Worm (Caenorhabditis elegans) whole organism, L1 larva: ENCODE data around the gene vps-29.
A peak's percentile ranks its signal among the peaks of the same experiment; 100 is the strongest.

ENCODE experiments used
- C16A3.4 ChIP-seq: fragments of 150-350 bp; optimal IDR thresholded peaks from 2 replicates; lab custom pipeline; 2014; ENCODE audit warnings: missing biosample characterization, missing genetic modification characterization
- F16B12.6 ChIP-seq: fragments of 150-350 bp; optimal IDR thresholded peaks from 2 replicates; lab custom pipeline; 2014; ENCODE audit warnings: missing biosample characterization, missing genetic modification characterization
- Y116A8C.19 ChIP-seq: sonication (generic microtip); optimal IDR thresholded peaks from 2 replicates; lab custom pipeline; 2016; ENCODE audit warnings: missing compliant biosample characterization, missing genetic modification characterization, borderline replicate concordance
- aha-1 ChIP-seq: fragments of 150-350 bp; optimal IDR thresholded peaks from 2 replicates; lab custom pipeline; 2014; ENCODE audit warnings: missing biosample characterization, missing genetic modification characterization
- blmp-1 ChIP-seq: fragments of 150-350 bp; optimal IDR thresholded peaks from 2 replicates; lab custom pipeline; 2014; ENCODE audit warnings: missing biosample characterization, missing genetic modification characterization
- ceh-82 ChIP-seq, 3 experiments: fragments of 150-350 bp in 1 of 3; sonication (generic microtip) in 2 of 3; optimal IDR thresholded peaks; 2 replicates each; lab custom pipeline; 2014 to 2017; ENCODE audit warnings: missing biosample characterization in 3 of 3, missing genetic modification characterization in 3 of 3
- efl-3 ChIP-seq: fragments of 200-800 bp; sonication (Bioruptor generic); optimal IDR thresholded peaks from 2 replicates; lab custom pipeline; 2018; ENCODE audit warnings: mild to moderate bottlenecking, missing genetic modification characterization, missing compliant biosample characterization
- egl-13 ChIP-seq: sonication (generic microtip); optimal IDR thresholded peaks from 2 replicates; lab custom pipeline; 2016; ENCODE audit warnings: missing genotype, missing genetic modification reagents, missing genetic modification characterization, missing compliant biosample characterization
- egl-27 ChIP-seq, 2 experiments: fragments of 150-350 bp in 1 of 2; sonication (generic microtip); optimal IDR thresholded peaks; 3 replicates each; lab custom pipeline; 2017 to 2018; ENCODE audit warnings: missing biosample characterization in 2 of 2, missing genetic modification characterization in 2 of 2, missing genetic modification reagents in 2 of 2
- elt-2 ChIP-seq: sonication (generic microtip); optimal IDR thresholded peaks from 2 replicates; lab custom pipeline; 2016; ENCODE audit warnings: missing genetic modification characterization, mild to moderate bottlenecking, inconsistent platforms, missing compliant biosample characterization, missing genetic modification reagents
- fkh-10 ChIP-seq: sonication (generic microtip); optimal IDR thresholded peaks from 2 replicates; lab custom pipeline; 2017; ENCODE audit warnings: missing biosample characterization, missing genetic modification reagents, missing genetic modification characterization
- fkh-4 ChIP-seq: sonication (generic microtip); optimal IDR thresholded peaks from 2 replicates; lab custom pipeline; 2016; ENCODE audit warnings: missing compliant biosample characterization, missing genetic modification characterization, borderline replicate concordance
- fos-1 ChIP-seq: fragments of 150-350 bp; optimal IDR thresholded peaks from 2 replicates; lab custom pipeline; 2014; ENCODE audit warnings: missing biosample characterization, missing genetic modification characterization
- grh-1 ChIP-seq: fragments of 200-800 bp; sonication (Bioruptor generic); IDR thresholded peaks from 2 replicates; pipeline ENCODE4 v1.3.6; 2022; ENCODE audit warnings: missing genetic modification reagents, missing genetic modification characterization, missing compliant biosample characterization
- hlh-17 ChIP-seq: fragments of 200-800 bp; sonication (Bioruptor generic); optimal IDR thresholded peaks from 2 replicates; lab custom pipeline; 2018; ENCODE audit warnings: missing genetic modification characterization, mild to moderate bottlenecking, missing compliant biosample characterization, moderate library complexity, borderline replicate concordance
- hpl-2 ChIP-seq: fragments of 150-350 bp; optimal IDR thresholded peaks from 2 replicates; lab custom pipeline; 2014; ENCODE audit warnings: missing biosample characterization, missing genetic modification reagents, missing genetic modification characterization
- isw-1 ChIP-seq: fragments of 200-800 bp; sonication (Bioruptor generic); IDR thresholded peaks from 2 replicates; pipeline ENCODE4 v1.3.6; 2022; ENCODE audit warnings: missing genetic modification characterization, missing compliant biosample characterization
- jun-1 ChIP-seq: fragments of 150-350 bp; optimal IDR thresholded peaks from 2 replicates; lab custom pipeline; 2014; ENCODE audit warnings: missing biosample characterization, missing genetic modification reagents, missing genetic modification characterization
- lin-13 ChIP-seq: fragments of 150-350 bp; optimal IDR thresholded peaks from 2 replicates; lab custom pipeline; 2014; ENCODE audit warnings: missing biosample characterization, missing genetic modification reagents, missing genetic modification characterization
- lin-35 ChIP-seq, 2 experiments: fragments of 150-350 bp; optimal IDR thresholded peaks; 2 replicates each; lab custom pipeline; 2014; ENCODE audit warnings: missing biosample characterization in 2 of 2, missing genetic modification characterization in 2 of 2, missing genetic modification reagents in 2 of 2
- lin-39 ChIP-seq: fragments of 150-350 bp; optimal IDR thresholded peaks from 2 replicates; lab custom pipeline; 2014; ENCODE audit warnings: missing biosample characterization, missing genetic modification reagents, missing genetic modification characterization
- lir-3 ChIP-seq: sonication (generic microtip); optimal IDR thresholded peaks from 2 replicates; lab custom pipeline; 2016; ENCODE audit warnings: mild to moderate bottlenecking, missing genetic modification characterization, moderate library complexity, missing compliant biosample characterization; ENCODE audit not compliant: poor library complexity
- lsy-2 ChIP-seq, 2 experiments: fragments of 150-350 bp; optimal IDR thresholded peaks; 2 replicates each; lab custom pipeline; 2014; ENCODE audit warnings: missing biosample characterization in 2 of 2, missing genetic modification characterization in 2 of 2
- mab-9 ChIP-seq: fragments of 200-800 bp; sonication (Bioruptor generic); IDR thresholded peaks from 2 replicates; pipeline ENCODE4 v1.3.6; 2022; ENCODE audit warnings: missing genetic modification reagents, missing genetic modification characterization, missing compliant biosample characterization
- mdl-1 ChIP-seq, 2 experiments: fragments of 150-350 bp; optimal IDR thresholded peaks; 2 replicates each; lab custom pipeline; 2014 to 2017; ENCODE audit warnings: missing biosample characterization in 2 of 2, missing genetic modification characterization in 2 of 2, inconsistent platforms in 1 of 2
- mep-1 ChIP-seq: fragments of 150-350 bp; optimal IDR thresholded peaks from 2 replicates; lab custom pipeline; 2014; ENCODE audit warnings: missing biosample characterization, missing genetic modification characterization
- nhr-11 ChIP-seq: fragments of 150-350 bp; optimal IDR thresholded peaks from 2 replicates; lab custom pipeline; 2014; ENCODE audit warnings: missing biosample characterization, missing genetic modification characterization
- nhr-12 ChIP-seq: sonication (generic microtip); optimal IDR thresholded peaks from 2 replicates; lab custom pipeline; 2017; ENCODE audit warnings: missing biosample characterization, missing genetic modification characterization
- nhr-19 ChIP-seq: fragments of 200-800 bp; sonication (Bioruptor generic); conservative IDR thresholded peaks from 2 replicates; pipeline ENCODE4 v1.3.6; 2022; ENCODE audit warnings: missing genetic modification characterization, missing compliant biosample characterization
- nhr-20 ChIP-seq: sonication (generic microtip); optimal IDR thresholded peaks from 2 replicates; lab custom pipeline; 2016; ENCODE audit warnings: mild to moderate bottlenecking, missing genetic modification characterization, missing compliant biosample characterization
- nhr-237 ChIP-seq: fragments of 150-350 bp; optimal IDR thresholded peaks from 2 replicates; lab custom pipeline; 2014; ENCODE audit warnings: missing biosample characterization, missing genetic modification characterization
- nhr-28 ChIP-seq: fragments of 150-350 bp; optimal IDR thresholded peaks from 2 replicates; lab custom pipeline; 2014; ENCODE audit warnings: missing biosample characterization, missing genetic modification characterization
- nhr-47 ChIP-seq: sonication (generic microtip); optimal IDR thresholded peaks from 2 replicates; lab custom pipeline; 2016; ENCODE audit warnings: mild to moderate bottlenecking, missing genetic modification characterization, moderate library complexity, missing compliant biosample characterization
- nhr-76 ChIP-seq: sonication (generic microtip); optimal IDR thresholded peaks from 2 replicates; lab custom pipeline; 2017; ENCODE audit warnings: missing biosample characterization, missing genetic modification characterization
- nhr-84 ChIP-seq: sonication (generic microtip); optimal IDR thresholded peaks from 2 replicates; lab custom pipeline; 2017; ENCODE audit warnings: missing biosample characterization, missing genetic modification characterization
- nhr-85 ChIP-seq: sonication (generic microtip); peaks from one replicate; lab custom pipeline; 2016; ENCODE audit warnings: missing genetic modification characterization, inconsistent platforms, missing compliant biosample characterization
- nhr-90 ChIP-seq: sonication (generic microtip); optimal IDR thresholded peaks from 2 replicates; lab custom pipeline; 2016; ENCODE audit warnings: mild to moderate bottlenecking, missing genetic modification characterization, missing compliant biosample characterization; ENCODE audit not compliant: poor library complexity
- pax-3 ChIP-seq: fragments of 200-800 bp; sonication (Bioruptor generic); optimal IDR thresholded peaks from 2 replicates; lab custom pipeline; 2018; ENCODE audit warnings: mild to moderate bottlenecking, missing genetic modification characterization, moderate library complexity, missing compliant biosample characterization
- rnt-1 ChIP-seq: sonication (generic microtip); optimal IDR thresholded peaks from 2 replicates; lab custom pipeline; 2016; ENCODE audit warnings: mild to moderate bottlenecking, missing genetic modification characterization, moderate library complexity, missing compliant biosample characterization
- skn-1 ChIP-seq: fragments of 150-350 bp; optimal IDR thresholded peaks from 2 replicates; lab custom pipeline; 2014; ENCODE audit warnings: missing biosample characterization, missing genetic modification characterization
- snu-23 ChIP-seq: sonication (generic microtip); optimal IDR thresholded peaks from 2 replicates; lab custom pipeline; 2016; ENCODE audit warnings: missing genetic modification characterization, missing compliant biosample characterization
- sptf-1 ChIP-seq: fragments of 150-350 bp; optimal IDR thresholded peaks from 2 replicates; lab custom pipeline; 2014; ENCODE audit warnings: missing biosample characterization, missing genetic modification characterization
- sup-37 ChIP-seq: fragments of 200-800 bp; sonication (Bioruptor generic); optimal IDR thresholded peaks from 2 replicates; lab custom pipeline; 2018; ENCODE audit warnings: mild to moderate bottlenecking, missing genetic modification characterization, missing compliant biosample characterization
- swsn-7 ChIP-seq: sonication (generic microtip); optimal IDR thresholded peaks from 2 replicates; lab custom pipeline; 2016; ENCODE audit warnings: missing genetic modification characterization, missing compliant biosample characterization
- tbx-2 ChIP-seq: sonication (generic microtip); optimal IDR thresholded peaks from 2 replicates; lab custom pipeline; 2016; ENCODE audit warnings: missing genetic modification characterization, missing compliant biosample characterization
- tlp-1 ChIP-seq: fragments of 150-350 bp; optimal IDR thresholded peaks from 2 replicates; lab custom pipeline; 2014; ENCODE audit warnings: missing biosample characterization, missing genetic modification characterization
- unc-130 ChIP-seq: fragments of 150-350 bp; optimal IDR thresholded peaks from 2 replicates; lab custom pipeline; 2017; ENCODE audit warnings: missing biosample characterization, missing genetic modification characterization, inconsistent platforms
- unc-62 ChIP-seq: fragments of 150-350 bp; optimal IDR thresholded peaks from 2 replicates; lab custom pipeline; 2014; ENCODE audit warnings: missing biosample characterization, missing genetic modification reagents, missing genetic modification characterization
- zag-1 ChIP-seq: fragments of 150-350 bp; optimal IDR thresholded peaks from 2 replicates; lab custom pipeline; 2014; ENCODE audit warnings: missing biosample characterization, missing genetic modification characterization
- zip-4 ChIP-seq: fragments of 200-800 bp; sonication (Bioruptor generic); optimal IDR thresholded peaks from 2 replicates; lab custom pipeline; 2018; ENCODE audit warnings: mild to moderate bottlenecking, missing genetic modification characterization, moderate library complexity, missing compliant biosample characterization
- ztf-4 ChIP-seq: fragments of 150-350 bp; optimal IDR thresholded peaks from 2 replicates; lab custom pipeline; 2014; ENCODE audit warnings: missing biosample characterization, missing genetic modification characterization

Gene vps-29

DNA sequence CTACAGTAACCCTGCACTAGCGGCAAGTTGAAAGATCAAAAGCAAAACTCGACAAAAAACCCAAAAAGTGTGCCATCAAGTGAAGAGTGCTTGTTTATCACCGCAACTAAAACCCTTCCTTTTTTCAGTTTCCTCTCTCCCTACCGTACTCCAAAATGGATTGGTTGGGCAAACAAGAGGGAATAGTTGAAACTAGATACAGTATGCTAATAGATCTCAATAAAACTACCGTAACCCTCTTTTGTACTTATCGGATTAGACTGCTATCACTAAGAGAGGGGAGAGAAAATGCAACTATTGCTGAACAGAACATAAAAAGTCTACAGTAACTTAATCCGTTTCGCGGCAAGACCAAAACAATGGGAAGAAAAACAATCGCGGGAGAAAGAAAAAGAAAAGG is 17.5 kb downstream of the vps-29 start:
- TF ChIP-seq Y116A8C.19 (no peak), nhr-19 (GFP tag; lab: Robert Waterston, UW) (no peak), blmp-1 (tag; lab: Kevin White, UChicago) (peak; percentile 8), lsy-2 (tag; optimal IDR thresholded peaks at IDR 0.05; lab: Kevin White, UChicago) (peak in 1 of 2 experiments; percentile 49), sup-37 (GFP tag; lab: Kevin White, UChicago) (no peak), fkh-4 (tag; lab: Kevin White, UChicago) (no peak), aha-1 (tag; lab: Kevin White, UChicago) (no peak), lin-35 (GFP tag; optimal IDR thresholded peaks at IDR 0.05; lab: Kevin White, UChicago) (peak in 1 of 2 experiments; percentile 6)
- TF ChIP-seq, all 84 proteins: peak for 3

DNA sequence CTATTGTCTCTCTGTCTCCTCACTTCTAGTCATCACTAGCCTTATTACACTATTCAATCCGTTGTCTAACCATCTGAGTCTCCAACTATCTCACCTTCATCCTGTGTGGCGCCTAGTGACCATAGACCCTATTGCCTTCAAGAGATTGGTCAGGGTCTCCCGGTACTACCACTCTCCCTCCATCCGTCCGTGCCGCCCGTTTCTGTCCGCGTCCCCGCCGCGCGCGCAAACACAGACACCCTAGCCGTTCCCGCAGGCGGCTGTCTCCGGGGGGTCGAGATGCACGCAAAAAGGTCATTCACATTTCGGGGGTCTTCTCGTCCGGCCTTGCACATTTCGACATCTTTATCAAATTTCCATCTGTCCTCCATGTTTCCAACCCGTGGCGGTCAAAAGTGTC is 18.3 kb downstream of the vps-29 start:
- TF ChIP-seq nhr-237 (tag; lab: Kevin White, UChicago) (no peak), lir-3 (tag; lab: Kevin White, UChicago) (no peak), mdl-1 (tag; optimal IDR thresholded peaks at IDR 0.05; lab: Kevin White, UChicago) (no peak), hlh-17 (GFP tag; lab: Kevin White, UChicago) (no peak), nhr-19 (GFP tag; lab: Robert Waterston, UW) (no peak; the same call in 1 of the 2 replicates), hpl-2 (GFP tag; lab: Kevin White, UChicago) (no peak), pax-3 (tag; lab: Kevin White, UChicago) (no peak), snu-23 (GFP tag; lab: Kevin White, UChicago) (peak; percentile 56), fos-1 (tag; lab: Kevin White, UChicago) (no peak), tlp-1 (no peak), rnt-1 (peak; percentile 33), zag-1 (tag; lab: Kevin White, UChicago) (no peak), egl-27 (tag; optimal IDR thresholded peaks at IDR 0.05; lab: Kevin White, UChicago) (no peak), nhr-85 (peak; percentile 80), grh-1 (GFP tag; lab: Robert Waterston, UW) (no peak), skn-1 (tag; lab: Kevin White, UChicago) (no peak), nhr-12 (tag; lab: Kevin White, UChicago) (no peak), lin-39 (tag; lab: Kevin White, UChicago) (no peak), fkh-10 (no peak), unc-62 (GFP tag; lab: Kevin White, UChicago) (no peak), ztf-4 (tag; lab: Kevin White, UChicago) (no peak), mep-1 (tag; lab: Kevin White, UChicago) (peak; percentile 22), C16A3.4 (tag; lab: Kevin White, UChicago) (no peak), efl-3 (GFP tag; lab: Kevin White, UChicago) (no peak), Y116A8C.19 (no peak), swsn-7 (tag; lab: Kevin White, UChicago) (peak; percentile 21), nhr-20 (tag; lab: Kevin White, UChicago) (peak; percentile 23), sptf-1 (tag; lab: Kevin White, UChicago) (no peak), nhr-28 (no peak), lsy-2 (tag; optimal IDR thresholded peaks at IDR 0.05; lab: Kevin White, UChicago) (no peak), egl-13 (tag; lab: Kevin White, UChicago) (no peak), nhr-84 (no peak), tbx-2 (tag; lab: Kevin White, UChicago) (no peak), fkh-4 (tag; lab: Kevin White, UChicago) (no peak), unc-130 (tag; lab: Kevin White, UChicago) (no peak), isw-1 (GFP tag; lab: Robert Waterston, UW) (no peak), mab-9 (GFP tag; lab: Robert Waterston, UW) (no peak), nhr-47 (tag; lab: Kevin White, UChicago) (peak; percentile 21), zip-4 (GFP tag; lab: Kevin White, UChicago) (no peak), ceh-82 (tag; optimal IDR thresholded peaks at IDR 0.05; lab: Kevin White, UChicago) (no peak), lin-13 (GFP tag; lab: Kevin White, UChicago) (no peak), nhr-11 (tag; lab: Kevin White, UChicago) (no peak), nhr-76 (tag; lab: Kevin White, UChicago) (no peak), jun-1 (no peak), F16B12.6 (tag; lab: Kevin White, UChicago) (no peak), elt-2 (no peak), nhr-90 (tag; lab: Kevin White, UChicago) (peak; percentile 37)
